Worm (Caenorhabditis elegans) whole organism, L4 larva: ENCODE data around the gene aldo-2.

Source experiments
- T20F7.1 ChIP-seq: fragments of 200-800 bp; sonication (Bioruptor generic); optimal IDR thresholded peaks from 2 replicates; lab custom pipeline; 2018; ENCODE audit warnings: mild to moderate bottlenecking, missing genetic modification characterization, missing compliant biosample characterization
- nhr-76 ChIP-seq: fragments of 150-350 bp; optimal IDR thresholded peaks from 2 replicates; lab custom pipeline; 2014; ENCODE audit warnings: missing biosample characterization, missing genetic modification characterization

DNA sequence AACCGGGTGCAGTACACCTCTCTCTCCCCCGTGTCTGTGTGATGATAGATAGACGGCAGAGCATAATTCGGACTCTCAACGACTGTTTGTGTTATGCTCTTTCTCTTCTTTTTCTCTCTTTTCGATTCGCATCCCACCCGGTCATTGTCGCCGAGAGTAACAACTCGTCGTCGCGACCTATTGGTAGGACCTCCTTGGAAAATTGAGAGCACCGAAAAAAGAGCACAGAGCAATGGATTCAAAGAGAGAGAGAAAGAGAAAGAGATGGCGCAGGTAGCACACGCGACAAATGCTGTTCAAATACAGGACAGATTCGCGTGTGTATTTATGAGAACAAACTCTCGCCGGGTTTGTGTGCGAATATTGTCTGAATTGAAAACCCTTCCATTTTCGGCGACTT lies 32.8 kb downstream of the aldo-2 start:
- TF ChIP-seq nhr-76 (no peak), T20F7.1 (GFP tag; lab: Kevin White, UChicago) (no peak)
